Worm (Caenorhabditis elegans): ENCODE data around the gene F21A3.3.

The F21A3.3 gene

ce11 chrV:15479825-15480224 is 37.7 kb upstream of the F21A3.3 start (continued):
- TF ChIP-seq ztf-28 (GFP tag; IDR thresholded peaks at IDR 0.05) (no peak), ztf-6 (GFP tag; IDR thresholded peaks at IDR 0.05) (no peak), rec-8 (tag; optimal IDR thresholded peaks at IDR 0.05) (peak in 1 of 2 experiments; percentile 53), gei-17 (GFP tag; optimal IDR thresholded peaks at IDR 0.05) (no peak), bed-1 (GFP tag; IDR thresholded peaks at IDR 0.05) (no peak), tbx-9 (tag; optimal IDR thresholded peaks at IDR 0.05; ENCODE audit: borderline replicate concordance) (no peak), snpc-1.3 (tag; optimal IDR thresholded peaks at IDR 0.05; ENCODE audit: insufficient read depth) (peak; percentile 52), nhr-90 (tag; optimal IDR thresholded peaks at IDR 0.05) (peak; percentile 63), T26A5.8 (tag; optimal IDR thresholded peaks at IDR 0.05) (peak; percentile 61), F33H1.4 (GFP tag; IDR thresholded peaks at IDR 0.05) (peak; percentile 21; the same call in 1 of the 2 replicates), dpff-1 (tag; optimal IDR thresholded peaks at IDR 0.05) (no peak), madf-6 (GFP tag; IDR thresholded peaks at IDR 0.05) (peak; percentile 61), mes-4 (tag; optimal IDR thresholded peaks at IDR 0.05) (peak; percentile 56), egl-44 (GFP tag; IDR thresholded peaks at IDR 0.05) (0 out of 2 replicates have a peak, but pooled peaks have one; percentile 36), hmg-1.2 (GFP tag; IDR thresholded peaks at IDR 0.05) (peak; percentile 49), rpc-1 (optimal IDR thresholded peaks at IDR 0.05) (peak; percentile 75), rpc-1 (tag; optimal IDR thresholded peaks at IDR 0.05) (peak; percentile 72), attf-5 (GFP tag; optimal IDR thresholded peaks at IDR 0.05) (peak; percentile 20), cebp-1 (GFP tag; IDR thresholded peaks at IDR 0.05) (no peak), cebp-1 (tag; optimal IDR thresholded peaks at IDR 0.05) (peak; percentile 25), snpc-1.1 (tag; optimal IDR thresholded peaks at IDR 0.05; ENCODE audit: insufficient read depth) (peak; percentile 94), die-1 (tag; optimal IDR thresholded peaks at IDR 0.05) (peak; percentile 55), nfyb-1 (GFP tag; IDR thresholded peaks at IDR 0.05) (0 out of 2 replicates have a peak, but pooled peaks have one; percentile 50), F10E7.11 (tag; optimal IDR thresholded peaks at IDR 0.05) (no peak), snpc-4 (GFP tag; optimal IDR thresholded peaks at IDR 0.05) (peak; percentile 90), snpc-4 (tag; optimal IDR thresholded peaks at IDR 0.05) (peak; percentile 88 to 93 (median 92)), pbrm-1 (GFP tag; IDR thresholded peaks at IDR 0.05) (peak; percentile 51; the same call in 1 of the 2 replicates), Y53G8AR.9 (GFP tag; conservative IDR thresholded peaks at IDR 0.05) (no peak), F52B5.7 (tag; optimal IDR thresholded peaks at IDR 0.05) (no peak)

DNA sequence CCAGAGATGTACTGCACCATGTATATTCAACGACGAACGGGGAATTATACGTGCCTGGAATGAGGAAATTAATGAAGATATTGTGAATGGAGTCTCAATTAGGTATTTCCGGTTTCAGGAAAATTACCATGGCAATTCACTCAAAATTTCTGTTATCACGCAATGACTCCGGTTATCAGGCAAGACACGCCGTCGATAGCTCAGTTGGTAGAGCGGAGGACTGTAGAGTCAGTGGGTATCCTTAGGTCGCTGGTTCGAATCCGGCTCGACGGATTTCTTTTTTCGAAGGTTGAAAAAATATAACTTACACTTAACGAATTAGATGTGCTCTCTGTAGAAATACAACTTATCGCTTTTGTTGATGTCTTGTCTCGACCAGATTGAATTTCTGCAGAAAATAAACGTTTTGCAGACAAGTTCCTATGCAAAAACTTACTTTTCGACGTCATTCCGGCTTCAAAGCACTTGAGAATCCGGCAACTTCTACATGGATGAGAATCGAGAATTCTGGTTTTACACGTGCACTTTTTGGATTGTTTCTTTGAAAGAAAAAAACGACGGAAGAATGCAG is 36.9 kb upstream of the F21A3.3 start:
- TF ChIP-seq F57A8.1 (GFP tag; optimal IDR thresholded peaks at IDR 0.05): no peak
- no peak for TF ChIP-seq egl-44 (GFP tag; IDR thresholded peaks at IDR 0.05)
- no peak for TF ChIP-seq lin-54 (GFP tag; optimal IDR thresholded peaks at IDR 0.05)
- no peak for TF ChIP-seq F39B2.1 (GFP tag; IDR thresholded peaks at IDR 0.05)
- TF ChIP-seq lin-26 (GFP tag; IDR thresholded peaks at IDR 0.05): peak; percentile 72
- TF ChIP-seq B0035.1 (tag; optimal IDR thresholded peaks at IDR 0.05): no peak
- no peak for TF ChIP-seq hrde-1 (tag; optimal IDR thresholded peaks at IDR 0.05; ENCODE audit: borderline replicate concordance)
- TF ChIP-seq let-607 (tag; optimal IDR thresholded peaks at IDR 0.05): no peak
- TF ChIP-seq B0261.1 (tag; optimal IDR thresholded peaks at IDR 0.05): peak; percentile 53
- TF ChIP-seq sptf-2 (GFP tag; optimal IDR thresholded peaks at IDR 0.05): no peak
- TF ChIP-seq bed-1 (GFP tag; IDR thresholded peaks at IDR 0.05): no peak
- TF ChIP-seq zfh-2 (GFP tag; conservative IDR thresholded peaks at IDR 0.05): no peak
- TF ChIP-seq tbp1 (GFP tag; optimal IDR thresholded peaks at IDR 0.05): peak; percentile 86
- TF ChIP-seq nhr-90 (tag; optimal IDR thresholded peaks at IDR 0.05): peak; percentile 52
- no peak for TF ChIP-seq mel-28 (tag; optimal IDR thresholded peaks at IDR 0.05; ENCODE audit: borderline replicate concordance)
- TF ChIP-seq egl-18 (GFP tag; IDR thresholded peaks at IDR 0.05): no peak
- TF ChIP-seq ama-1 (optimal IDR thresholded peaks at IDR 0.05): no peak
- TF ChIP-seq ama-1 (GFP tag; optimal IDR thresholded peaks at IDR 0.05): peak in 1 of 2 experiments; percentile 47
- peak; percentile 26; the same call in 1 of the 2 replicates for TF ChIP-seq rcor-1 (GFP tag; IDR thresholded peaks at IDR 0.05)
- TF ChIP-seq die-1 (tag; optimal IDR thresholded peaks at IDR 0.05): peak; percentile 59
- 0 out of 2 replicates have a peak, but pooled peaks have one; percentile 42 for TF ChIP-seq hsf-1 (GFP tag; IDR thresholded peaks at IDR 0.05)
- peak; percentile 60 for TF ChIP-seq rpc-1 (optimal IDR thresholded peaks at IDR 0.05)
- TF ChIP-seq rpc-1 (tag; optimal IDR thresholded peaks at IDR 0.05): peak; percentile 76
- no peak for TF ChIP-seq athp-1 (tag; optimal IDR thresholded peaks at IDR 0.05)

All from whole organism, young adult.